Worm (Caenorhabditis elegans): ENCODE data around the gene F13B6.3.

DNA sequence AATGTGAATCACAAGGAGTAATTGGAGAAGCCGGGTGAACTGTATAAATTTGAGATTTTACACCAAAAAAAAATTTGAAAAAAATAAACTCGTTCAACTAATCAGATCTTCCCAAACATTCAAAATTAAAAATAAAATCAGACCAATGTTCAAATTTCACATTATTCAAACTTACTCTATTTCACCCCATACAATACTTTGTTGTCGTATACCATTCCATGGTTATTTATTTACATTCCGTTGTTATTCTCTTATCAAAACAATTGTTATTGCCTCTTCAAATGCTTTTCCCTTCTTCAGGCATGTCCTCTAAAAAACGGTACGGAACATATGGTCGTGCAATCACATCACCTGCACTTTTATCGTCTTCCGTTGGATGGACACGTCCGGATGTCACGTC is 41.6 kb downstream of the F13B6.3 start, which contains the start of gene unc-82:
- TF ChIP-seq T23F11.4 (GFP tag; optimal IDR thresholded peaks at IDR 0.05): no peak
- no peak for TF ChIP-seq ceh-6 (GFP tag; optimal IDR thresholded peaks at IDR 0.05)
- TF ChIP-seq nhr-11 (tag; optimal IDR thresholded peaks at IDR 0.05): no peak
